Worm (Caenorhabditis elegans) whole organism, L4 larva: Measurements from ENCODE around the gene C53C11.5.
A peak's percentile ranks its signal among the peaks of the same experiment; 100 is the strongest.
"Not testable (repeated sequence)": the region's sequence is repeated elsewhere in the genome, so short reads cannot be mapped to it uniquely, and the experiment has no call there.

Experiments
- D1046.2 ChIP-seq: fragments of 200-800 bp; sonication (Bioruptor generic); IDR thresholded peaks from 2 replicates; pipeline ENCODE4 v1.3.6; 2022; ENCODE audit warnings: missing genetic modification characterization, missing compliant biosample characterization
- F37D6.2 ChIP-seq: sonication (generic microtip); optimal IDR thresholded peaks from 2 replicates; lab custom pipeline; 2016; ENCODE audit warnings: mild to moderate bottlenecking, missing genetic modification characterization, missing compliant biosample characterization
- F44E2.7 ChIP-seq: fragments of 200-800 bp; sonication (Bioruptor generic); IDR thresholded peaks from 2 replicates; pipeline ENCODE4 v2.1.2; 2022; ENCODE audit warnings: missing genetic modification characterization, missing compliant biosample characterization
- R02D3.7 ChIP-seq: fragments of 150-350 bp; sonication (generic microtip); optimal IDR thresholded peaks from 3 replicates; lab custom pipeline; 2014; ENCODE audit warnings: missing biosample characterization, missing genetic modification characterization
- Y5F2A.4 ChIP-seq: fragments of 200-800 bp; sonication (Bioruptor generic); optimal IDR thresholded peaks from 2 replicates; lab custom pipeline; 2018; ENCODE audit warnings: mild to moderate bottlenecking, missing genetic modification characterization, missing compliant biosample characterization
- Y75B8A.6 ChIP-seq: fragments of 200-800 bp; sonication (Bioruptor generic); IDR thresholded peaks from 2 replicates; pipeline ENCODE4 v1.3.6; 2022; ENCODE audit warnings: missing genetic modification reagents, missing genetic modification characterization, missing compliant biosample characterization
- aha-1 ChIP-seq: fragments of 150-350 bp; peaks from one replicate; lab custom pipeline; 2014; ENCODE audit warnings: missing biosample characterization, missing genetic modification characterization
- ceh-62 ChIP-seq: sonication (generic microtip); optimal IDR thresholded peaks from 2 replicates; lab custom pipeline; 2017; ENCODE audit warnings: missing biosample characterization, missing genetic modification characterization
- ctbp-1 ChIP-seq: fragments of 200-800 bp; sonication (Bioruptor generic); IDR thresholded peaks from 2 replicates; pipeline ENCODE4 v1.3.6; 2022; ENCODE audit warnings: missing genetic modification reagents, missing genetic modification characterization, missing compliant biosample characterization
- dmd-8 ChIP-seq: fragments of 200-800 bp; sonication (Bioruptor generic); IDR thresholded peaks from 2 replicates; pipeline ENCODE4 v1.3.6; 2022; ENCODE audit warnings: missing genetic modification characterization, missing compliant biosample characterization
- dmd-9 ChIP-seq: fragments of 200-800 bp; sonication (Bioruptor generic); IDR thresholded peaks from 2 replicates; pipeline ENCODE4 v1.3.6; 2022; ENCODE audit warnings: missing genetic modification reagents, missing genetic modification characterization, missing compliant biosample characterization
- dpl-1 ChIP-seq: fragments of 150-350 bp; optimal IDR thresholded peaks from 2 replicates; lab custom pipeline; 2014; ENCODE audit warnings: missing biosample characterization, missing genetic modification reagents, missing genetic modification characterization
- duxl-1 ChIP-seq: sonication (generic microtip); optimal IDR thresholded peaks from 2 replicates; lab custom pipeline; 2016; ENCODE audit warnings: mild to moderate bottlenecking, missing genetic modification characterization, moderate library complexity, missing compliant biosample characterization; ENCODE audit not compliant: poor library complexity
- egl-27 ChIP-seq: sonication (generic microtip); optimal IDR thresholded peaks from 3 replicates; lab custom pipeline; 2017; ENCODE audit warnings: missing biosample characterization, missing genetic modification reagents, missing genetic modification characterization
- fos-1 ChIP-seq: fragments of 150-350 bp; optimal IDR thresholded peaks from 2 replicates; lab custom pipeline; 2014; ENCODE audit warnings: missing biosample characterization, missing genetic modification characterization
- gei-8 ChIP-seq: fragments of 200-800 bp; sonication (Bioruptor generic); optimal IDR thresholded peaks from 2 replicates; lab custom pipeline; 2018; ENCODE audit warnings: mild to moderate bottlenecking, missing genetic modification characterization, missing compliant biosample characterization
- hlh-30 ChIP-seq: sonication (generic microtip); optimal IDR thresholded peaks from 2 replicates; lab custom pipeline; 2017; ENCODE audit warnings: antibody characterized with exemption, mild to moderate bottlenecking, missing genetic modification characterization, missing compliant biosample characterization; ENCODE audit not compliant: insufficient read depth
- hmg-1.1 ChIP-seq: fragments of 200-800 bp; sonication (Bioruptor generic); IDR thresholded peaks from 2 replicates; pipeline ENCODE4 v1.3.6; 2022; ENCODE audit warnings: missing genetic modification reagents, missing genetic modification characterization, missing compliant biosample characterization
- lim-7 ChIP-seq: fragments of 200-800 bp; sonication (Bioruptor generic); IDR thresholded peaks from 2 replicates; pipeline ENCODE4 v1.3.6; 2022; ENCODE audit warnings: missing genetic modification characterization, missing compliant biosample characterization
- lin-13 ChIP-seq: fragments of 150-350 bp; optimal IDR thresholded peaks from 2 replicates; lab custom pipeline; 2014; ENCODE audit warnings: missing biosample characterization, missing genetic modification reagents, missing genetic modification characterization
- mep-1 ChIP-seq: fragments of 150-350 bp; sonication (generic microtip); optimal IDR thresholded peaks from 3 replicates; lab custom pipeline; 2014; ENCODE audit warnings: missing biosample characterization, missing genetic modification characterization
- mxl-2 ChIP-seq: fragments of 200-800 bp; sonication (Bioruptor generic); conservative IDR thresholded peaks from 2 replicates; pipeline ENCODE4 v1.3.6; 2022; ENCODE audit warnings: missing genetic modification reagents, missing genetic modification characterization, missing compliant biosample characterization
- mxl-3 ChIP-seq: fragments of 200-800 bp; sonication (Bioruptor generic); optimal IDR thresholded peaks from 2 replicates; lab custom pipeline; 2018; ENCODE audit warnings: mild to moderate bottlenecking, missing genetic modification characterization, missing compliant biosample characterization
- nhr-102 ChIP-seq: sonication (generic microtip); optimal IDR thresholded peaks from 2 replicates; lab custom pipeline; 2016; ENCODE audit warnings: mild to moderate bottlenecking, missing genetic modification characterization, moderate library complexity, missing compliant biosample characterization
- nhr-11 ChIP-seq: fragments of 150-350 bp; optimal IDR thresholded peaks from 2 replicates; lab custom pipeline; 2014; ENCODE audit warnings: missing biosample characterization, missing genetic modification characterization
- nhr-42 ChIP-seq: fragments of 200-800 bp; sonication (Bioruptor generic); IDR thresholded peaks from 2 replicates; pipeline ENCODE4 v1.3.6; 2022; ENCODE audit warnings: missing genetic modification characterization, missing compliant biosample characterization
- nhr-77 ChIP-seq: fragments of 150-350 bp; optimal IDR thresholded peaks from 2 replicates; lab custom pipeline; 2014; ENCODE audit warnings: missing biosample characterization, missing genetic modification characterization
- rbr-2 ChIP-seq: sonication (generic microtip); optimal IDR thresholded peaks from 2 replicates; lab custom pipeline; 2016; ENCODE audit warnings: missing genotype, missing genetic modification characterization, missing compliant biosample characterization
- set-16 ChIP-seq: fragments of 200-800 bp; sonication (Bioruptor generic); IDR thresholded peaks from 2 replicates; pipeline ENCODE4 v1.3.6; 2022; ENCODE audit warnings: missing genetic modification reagents, missing genetic modification characterization, missing compliant biosample characterization
- spr-3 ChIP-seq: fragments of 200-800 bp; sonication (Bioruptor generic); optimal IDR thresholded peaks from 2 replicates; lab custom pipeline; 2018; ENCODE audit warnings: mild to moderate bottlenecking, missing genetic modification characterization, missing compliant biosample characterization
- tag-97 ChIP-seq: fragments of 200-800 bp; sonication (Bioruptor generic); IDR thresholded peaks from 2 replicates; pipeline ENCODE4 v1.3.6; 2022; ENCODE audit warnings: missing genetic modification characterization, missing compliant biosample characterization
- tra-1 ChIP-seq: fragments of 200-800 bp; sonication (Bioruptor generic); IDR thresholded peaks from 2 replicates; pipeline ENCODE4 v1.3.6; 2022; ENCODE audit warnings: missing genetic modification reagents, missing genetic modification characterization, missing compliant biosample characterization
- unc-62 ChIP-seq, 3 experiments: fragments of 150-350 bp in 1 of 3; sonication (generic microtip); optimal IDR thresholded peaks in 2 of 3; peaks in 1 of 3; 1 replicate in 1 of 3; 2 replicates in 2 of 3; lab custom pipeline; 2014 to 2017; ENCODE audit warnings: missing biosample characterization in 3 of 3, missing genetic modification characterization in 3 of 3, missing genetic modification reagents in 3 of 3, missing genotype in 1 of 3
- zip-11 ChIP-seq: fragments of 200-800 bp; sonication (Bioruptor generic); IDR thresholded peaks from 2 replicates; pipeline ENCODE4 v1.3.6; 2022; ENCODE audit warnings: missing genetic modification characterization, missing compliant biosample characterization
- ztf-11 ChIP-seq: fragments of 150-350 bp; optimal IDR thresholded peaks from 2 replicates; lab custom pipeline; 2014; ENCODE audit warnings: missing biosample characterization, missing genetic modification characterization
- ztf-7 ChIP-seq: fragments of 150-350 bp; optimal IDR thresholded peaks from 2 replicates; lab custom pipeline; 2014; ENCODE audit warnings: missing biosample characterization, missing genetic modification characterization

Gene C53C11.5

DNA sequence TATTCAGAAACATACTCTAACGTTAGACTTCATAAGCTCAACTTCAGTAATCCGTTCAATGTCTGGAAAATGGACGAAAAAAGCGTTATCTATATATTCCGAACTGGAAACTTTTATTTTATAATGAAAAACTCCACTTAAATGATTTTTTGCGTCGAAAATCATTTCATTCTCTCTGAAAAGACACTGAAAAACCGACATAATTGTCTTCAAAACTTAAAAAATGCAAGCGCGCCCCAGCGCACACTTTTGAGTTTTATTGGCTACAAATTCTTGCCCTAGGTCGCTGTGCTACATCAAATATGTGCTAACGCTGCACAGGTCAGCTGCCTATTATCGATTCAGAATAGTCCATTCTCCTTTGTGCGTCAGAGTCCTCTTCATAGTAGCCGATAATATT, 28.9 kb upstream of the C53C11.5 start, which contains the start of gene C33E10.1:
Gene C33E10.1, plus strand, starts transcription at position 301 of the 400 bp plus-strand sequence.
- not testable (repeated sequence) for TF ChIP-seq ztf-7 (tag; lab: Kevin White, UChicago); nhr-42 (GFP tag; lab: Robert Waterston, UW); Y75B8A.6 (GFP tag; lab: Robert Waterston, UW)

DNA sequence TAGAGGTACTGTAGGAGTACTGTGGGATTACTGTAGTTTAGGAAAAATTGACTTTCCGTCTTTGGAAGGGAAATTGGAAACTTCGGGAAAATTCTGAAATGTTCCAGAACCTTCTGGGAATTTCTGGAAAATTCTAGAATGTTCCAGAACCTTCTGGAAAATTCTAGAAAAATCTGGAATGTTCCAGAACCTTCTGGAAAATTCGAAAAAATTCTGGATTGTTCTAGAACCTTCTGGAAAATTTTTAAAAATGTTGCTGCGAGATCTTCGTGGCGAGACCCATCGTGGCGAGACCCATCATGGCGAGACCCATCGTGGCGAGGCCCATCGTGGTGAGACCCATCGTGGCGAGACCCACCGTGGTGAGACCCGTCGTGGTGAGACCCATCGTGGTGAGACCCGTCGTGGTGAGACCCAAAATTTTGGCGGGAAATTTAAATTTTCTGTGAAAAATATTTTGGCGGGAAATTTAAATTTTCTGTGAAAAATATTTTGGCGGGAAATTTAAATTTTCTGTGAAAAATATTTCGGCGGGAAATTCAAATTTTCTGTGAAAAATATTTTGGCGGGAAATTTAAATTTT, 23.0 kb upstream of the C53C11.5 start, which contains the start of gene C53C11.4:
Gene C53C11.4, plus strand, starts transcription at position 179 of the 583 bp plus-strand sequence.
- TF ChIP-seq dmd-8 (GFP tag; lab: Robert Waterston, UW) (peak; percentile 66; the same call in 1 of the 2 replicates), set-16 (peak; percentile 62)

DNA sequence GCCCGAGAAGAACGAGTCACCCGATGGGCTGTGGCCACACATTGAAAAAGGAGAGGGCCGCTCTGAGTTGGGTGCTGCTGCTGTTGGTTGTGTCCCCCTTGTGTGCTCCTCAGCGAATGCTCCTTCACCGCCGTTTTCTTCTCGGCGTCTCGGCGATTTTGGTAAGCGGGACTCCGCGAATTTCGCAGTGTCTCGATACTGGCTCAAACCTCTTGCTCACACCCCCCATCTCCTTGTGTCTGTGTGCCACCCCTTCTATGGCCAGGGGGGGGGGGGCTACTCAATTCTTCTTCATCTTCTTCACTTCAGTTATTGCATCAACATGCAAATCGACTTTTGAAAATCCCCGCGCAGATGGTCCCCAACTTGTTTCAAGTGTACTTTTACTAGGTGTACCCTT, 18.9 kb upstream of the C53C11.5 start:
- TF ChIP-seq R02D3.7 (tag; lab: Kevin White, UChicago) (no peak), mep-1 (peak; percentile 16), tra-1 (GFP tag; lab: Robert Waterston, UW) (0 out of 2 replicates have a peak, but pooled peaks have one; percentile 15), hlh-30 (tag; lab: Kevin White, UChicago) (peak; percentile 32), dpl-1 (GFP tag; lab: Kevin White, UChicago) (no peak), mxl-2 (GFP tag; lab: Robert Waterston, UW) (no peak), set-16 (peak; percentile 90), Y5F2A.4 (GFP tag; lab: Kevin White, UChicago) (peak; percentile 1), D1046.2 (GFP tag; lab: Robert Waterston, UW) (0 out of 2 replicates have a peak, but pooled peaks have one; percentile 46), zip-11 (GFP tag; lab: Robert Waterston, UW) (no peak), F44E2.7 (GFP tag; lab: Robert Waterston, UW) (no peak), tag-97 (GFP tag; lab: Robert Waterston, UW) (no peak), lin-13 (GFP tag; lab: Kevin White, UChicago) (no peak), mxl-3 (peak; percentile 21), lim-7 (0 out of 2 replicates have a peak, but pooled peaks have one; percentile 22), dmd-8 (GFP tag; lab: Robert Waterston, UW) (0 out of 2 replicates have a peak, but pooled peaks have one; percentile 20), ctbp-1 (GFP tag; lab: Robert Waterston, UW) (peak; percentile 71), aha-1 (tag; lab: Kevin White, UChicago) (peak; percentile 92), F37D6.2 (peak; percentile 36), rbr-2 (tag; lab: Kevin White, UChicago) (peak; percentile 55), hmg-1.1 (GFP tag; lab: Robert Waterston, UW) (peak; percentile 80), unc-62 (GFP tag; optimal IDR thresholded peaks at IDR 0.05 in 1 of 2; lab: Kevin White, UChicago) (peak in 1 of 2 experiments; percentile 60), unc-62 (tag; optimal IDR thresholded peaks at IDR 0.05; lab: Kevin White, UChicago) (no peak), nhr-11 (peak; percentile 8)
- TF ChIP-seq, all 104 proteins: peak for 16

DNA sequence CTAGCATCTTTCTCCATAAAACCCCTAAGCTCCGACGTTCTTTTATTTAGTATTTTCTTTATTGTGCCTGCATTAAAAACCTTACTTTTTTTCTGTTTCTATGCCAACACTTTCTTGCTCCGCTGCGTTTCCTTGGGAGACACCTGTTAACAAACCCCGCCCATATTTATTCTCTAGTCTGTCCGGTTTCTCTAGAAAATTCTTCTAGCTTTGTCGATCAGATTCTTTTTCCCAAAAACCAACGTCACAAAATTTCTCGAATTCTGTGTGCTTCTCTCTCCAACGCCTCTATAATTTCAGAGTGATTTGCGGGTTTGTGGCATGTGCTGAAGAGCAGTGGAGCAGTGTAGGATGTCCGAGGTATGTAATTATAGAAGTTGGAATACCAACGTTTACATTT, 15.6 kb upstream of the C53C11.5 start, which contains the start of gene ptr-5:
Gene ptr-5, plus strand, starts transcription at position 301 of the 400 bp plus-strand sequence.
- TF ChIP-seq nhr-77 (tag; lab: Kevin White, UChicago) (no peak), gei-8 (GFP tag; lab: Kevin White, UChicago) (no peak), nhr-102 (tag; lab: Kevin White, UChicago) (no peak), ceh-62 (tag; lab: Kevin White, UChicago) (no peak), unc-62 (GFP tag; optimal IDR thresholded peaks at IDR 0.05 in 1 of 2; lab: Kevin White, UChicago) (peak in 1 of 2 experiments; percentile 20), unc-62 (tag; optimal IDR thresholded peaks at IDR 0.05; lab: Kevin White, UChicago) (no peak)

DNA sequence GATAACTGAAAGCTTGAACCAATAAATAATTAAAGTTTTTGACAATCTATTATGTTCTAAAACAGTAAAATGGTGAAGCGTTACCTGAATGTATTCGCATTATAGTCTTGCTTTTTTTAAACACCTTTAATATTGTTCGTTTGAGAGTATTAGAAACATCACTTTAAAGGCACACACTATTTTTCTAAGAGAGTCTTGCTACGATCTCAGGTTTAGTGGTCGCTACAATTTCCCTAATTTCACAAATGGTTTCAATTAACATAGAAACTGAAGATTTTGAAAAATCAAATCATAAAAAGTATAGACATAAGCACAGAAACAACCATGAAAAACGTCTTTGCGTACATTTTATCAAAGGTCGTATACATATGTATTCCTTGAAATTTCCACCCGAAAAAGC, 13.3 kb upstream of the C53C11.5 start:
- TF ChIP-seq dmd-9 (GFP tag; lab: Robert Waterston, UW) (no peak), spr-3 (no peak), ztf-11 (tag; lab: Kevin White, UChicago) (no peak), fos-1 (tag; lab: Kevin White, UChicago) (no peak), Y75B8A.6 (GFP tag; lab: Robert Waterston, UW) (no peak), duxl-1 (tag; lab: Kevin White, UChicago) (no peak), egl-27 (tag; lab: Kevin White, UChicago) (no peak), unc-62 (GFP tag; optimal IDR thresholded peaks at IDR 0.05 in 1 of 2; lab: Kevin White, UChicago) (peak in 1 of 2 experiments; percentile 68), unc-62 (tag; optimal IDR thresholded peaks at IDR 0.05; lab: Kevin White, UChicago) (no peak)
